Fruit fly (Drosophila melanogaster) whole organism, embryonic: ENCODE results near the gene CG43755.

Experiments used
- Antp ChIP-seq: fragments of 200-800 bp; sonication (Bioruptor generic); optimal IDR thresholded peaks from 3 replicates; lab custom pipeline; 2016; ENCODE audit warnings: missing biosample characterization, missing genetic modification characterization
- B-H2 ChIP-seq: fragments of 200-800 bp; sonication (Bioruptor generic); optimal IDR thresholded peaks from 2 replicates; lab custom pipeline; 2018; ENCODE audit warnings: missing biosample characterization, mild to moderate bottlenecking, missing genetic modification characterization
- Bdp1 ChIP-seq: fragments of 200-800 bp; sonication (Bioruptor generic); optimal IDR thresholded peaks from 3 replicates; lab custom pipeline; 2016; ENCODE audit warnings: missing biosample characterization, missing genetic modification characterization
- CG10462 ChIP-seq: fragments of 200-800 bp; sonication (Bioruptor generic); optimal IDR thresholded peaks from 2 replicates; lab custom pipeline; 2016; ENCODE audit warnings: missing biosample characterization, missing genetic modification characterization
- CG12744 ChIP-seq: fragments of 200-800 bp; sonication (Bioruptor generic); optimal IDR thresholded peaks from 2 replicates; lab custom pipeline; 2016; ENCODE audit warnings: missing biosample characterization, missing genetic modification characterization
- CG16779 ChIP-seq: fragments of 200-800 bp; sonication (Bioruptor generic); IDR thresholded peaks from 2 replicates; pipeline ENCODE4 v1.3.6; 2022; ENCODE audit warnings: missing biosample characterization, missing genetic modification characterization
- CG2199 ChIP-seq: fragments of 200-800 bp; sonication (Bioruptor generic); IDR thresholded peaks from 3 replicates; pipeline ENCODE4 v1.3.6; 2022; ENCODE audit warnings: missing biosample characterization, missing genetic modification characterization
- CG2202 ChIP-seq: fragments of 200-800 bp; sonication (Bioruptor generic); optimal IDR thresholded peaks from 2 replicates; lab custom pipeline; 2018; ENCODE audit warnings: missing biosample characterization, mild to moderate bottlenecking, missing genetic modification characterization
- CG2875 ChIP-seq: fragments of 200-800 bp; sonication (Bioruptor generic); optimal IDR thresholded peaks from 2 replicates; lab custom pipeline; 2017; ENCODE audit warnings: missing biosample characterization, mild to moderate bottlenecking, missing genetic modification characterization, missing genetic modification reagents
- CG3065 ChIP-seq: fragments of 200-800 bp; sonication (Bioruptor generic); optimal IDR thresholded peaks from 2 replicates; lab custom pipeline; 2016; ENCODE audit warnings: missing biosample characterization, missing genetic modification characterization
- CG34422 ChIP-seq: fragments of 200-800 bp; sonication (Bioruptor generic); IDR thresholded peaks from 3 replicates; pipeline ENCODE4 v1.3.6; 2022; ENCODE audit warnings: missing biosample characterization, missing genetic modification characterization
- CG42726 ChIP-seq: fragments of 200-800 bp; sonication (Bioruptor generic); IDR thresholded peaks from 2 replicates; pipeline ENCODE4 v1.3.6; 2022; ENCODE audit warnings: missing biosample characterization, missing genetic modification characterization; ENCODE audit not compliant: partially characterized antibody
- CG7271 ChIP-seq: fragments of 200-800 bp; sonication (Bioruptor generic); optimal IDR thresholded peaks from 2 replicates; lab custom pipeline; 2018; ENCODE audit warnings: missing biosample characterization, mild to moderate bottlenecking, missing genetic modification characterization, moderate library complexity
- D ChIP-seq, 2 experiments: fragments of 200-800 bp in 1 of 2; fragments of >200 bp in 1 of 2; sonication (Bioruptor generic) in 1 of 2; optimal IDR thresholded peaks; 2 replicates in 1 of 2; 3 replicates in 1 of 2; lab custom pipeline; 2017; ENCODE audit warnings: mild to moderate bottlenecking in 1 of 2, missing biosample characterization in 1 of 2, missing genetic modification characterization in 1 of 2, missing genetic modification reagents in 1 of 2
- Deaf1 ChIP-seq: fragments of 200-800 bp; optimal IDR thresholded peaks from 3 replicates; lab custom pipeline; 2019; ENCODE audit warnings: missing biosample characterization, mild to moderate bottlenecking, missing genetic modification characterization, moderate library complexity
- Doc2 ChIP-seq: fragments of 200-800 bp; sonication (Bioruptor generic); IDR thresholded peaks from 2 replicates; pipeline ENCODE4 v1.3.6; 2022; ENCODE audit warnings: missing biosample characterization, missing genetic modification characterization
- Dp ChIP-seq: fragments of 200-800 bp; sonication (Bioruptor generic); optimal IDR thresholded peaks from 2 replicates; lab custom pipeline; 2018; ENCODE audit warnings: missing biosample characterization, mild to moderate bottlenecking, missing genetic modification characterization, moderate library complexity
- HLHmδ ChIP-seq: fragments of 200-800 bp; sonication (Bioruptor generic); optimal IDR thresholded peaks from 2 replicates; lab custom pipeline; 2018; ENCODE audit warnings: missing biosample characterization, mild to moderate bottlenecking, missing genetic modification characterization, moderate library complexity
- Hsf ChIP-seq: fragments of 200-800 bp; sonication (Bioruptor generic); optimal IDR thresholded peaks from 3 replicates; lab custom pipeline; 2016; ENCODE audit warnings: missing biosample characterization, missing genetic modification characterization
- Myb ChIP-seq: fragments of 200-800 bp; sonication (Bioruptor generic); optimal IDR thresholded peaks from 2 replicates; lab custom pipeline; 2016; ENCODE audit warnings: missing biosample characterization, missing genetic modification characterization
- Sin3A ChIP-seq: fragments of >200 bp; optimal IDR thresholded peaks from 2 replicates; lab custom pipeline; 2018
- Trl ChIP-seq, 3 experiments: fragments of >200 bp in 2 of 3; fragments of 200-800 bp in 1 of 3; sonication (Bioruptor generic) in 1 of 3; optimal IDR thresholded peaks; 2 replicates in 1 of 3; 3 replicates in 2 of 3; lab custom pipeline; 2016 to 2017; ENCODE audit warnings: missing biosample characterization in 1 of 3, missing genetic modification characterization in 1 of 3
- ara ChIP-seq: fragments of 200-800 bp; sonication (Bioruptor generic); IDR thresholded peaks from 2 replicates; pipeline ENCODE4 v1.3.6; 2022; ENCODE audit warnings: missing biosample characterization, missing genetic modification characterization
- ase ChIP-seq: fragments of 200-800 bp; sonication (Bioruptor generic); IDR thresholded peaks from 3 replicates; pipeline ENCODE4 v1.3.6; 2022; ENCODE audit warnings: missing biosample characterization, missing genetic modification characterization
- cad ChIP-seq: fragments of >200 bp; optimal IDR thresholded peaks from 2 replicates; lab custom pipeline; 2017; ENCODE audit warnings: missing biosample characterization, missing genetic modification characterization
- ci ChIP-seq: fragments of 200-800 bp; sonication (Bioruptor generic); IDR thresholded peaks from 3 replicates; pipeline ENCODE4 v1.3.6; 2022; ENCODE audit warnings: missing biosample characterization, missing genetic modification characterization
- dm ChIP-seq: fragments of 200-800 bp; sonication (Bioruptor generic); optimal IDR thresholded peaks from 3 replicates; lab custom pipeline; 2016; ENCODE audit warnings: missing biosample characterization, missing genetic modification characterization
- grau ChIP-seq: fragments of 200-800 bp; optimal IDR thresholded peaks from 3 replicates; lab custom pipeline; 2019; ENCODE audit warnings: missing biosample characterization, mild to moderate bottlenecking, missing genetic modification characterization, moderate library complexity
- jigr1 ChIP-seq: fragments of 200-800 bp; sonication (Bioruptor generic); IDR thresholded peaks from 3 replicates; pipeline ENCODE4 v1.3.6; 2022; ENCODE audit warnings: missing biosample characterization, missing genetic modification characterization
- lmd ChIP-seq: fragments of 200-800 bp; sonication (Bioruptor generic); IDR thresholded peaks from 2 replicates; pipeline ENCODE4 v1.3.6; 2022; ENCODE audit warnings: missing biosample characterization, missing genetic modification characterization
- lola ChIP-seq, 3 experiments: fragments of >200 bp in 2 of 3; fragments of 200-800 bp in 1 of 3; sonication (Bioruptor generic) in 1 of 3; optimal IDR thresholded peaks; 2 replicates each; lab custom pipeline; 2017 to 2019; ENCODE audit warnings: missing biosample characterization in 3 of 3, missing genetic modification characterization in 3 of 3, mild to moderate bottlenecking in 1 of 3, moderate library complexity in 1 of 3
- onecut ChIP-seq: fragments of 200-800 bp; sonication (Bioruptor generic); IDR thresholded peaks from 2 replicates; pipeline ENCODE4 v1.3.6; 2022; ENCODE audit warnings: missing biosample characterization, missing genetic modification characterization
- pum ChIP-seq: fragments of 200-800 bp; sonication (Bioruptor generic); optimal IDR thresholded peaks from 2 replicates; lab custom pipeline; 2016; ENCODE audit warnings: missing biosample characterization, missing genetic modification characterization
- scrt ChIP-seq: fragments of 200-800 bp; sonication (Bioruptor generic); optimal IDR thresholded peaks from 2 replicates; lab custom pipeline; 2018; ENCODE audit warnings: missing biosample characterization, mild to moderate bottlenecking, missing genetic modification characterization, moderate library complexity
- seq ChIP-seq: fragments of 200-800 bp; sonication (Bioruptor generic); IDR thresholded peaks from 2 replicates; pipeline ENCODE4 v1.3.6; 2022; ENCODE audit warnings: missing biosample characterization, missing genetic modification characterization
- sim ChIP-seq: fragments of 200-800 bp; sonication (Bioruptor generic); IDR thresholded peaks from 2 replicates; pipeline ENCODE4 v1.3.6; 2022; ENCODE audit warnings: missing biosample characterization, missing genetic modification characterization
- sisA ChIP-seq: fragments of 200-800 bp; sonication (Bioruptor generic); IDR thresholded peaks from 2 replicates; pipeline ENCODE4 v1.3.6; 2022; ENCODE audit warnings: missing biosample characterization, missing genetic modification characterization
- slbo ChIP-seq: fragments of 200-800 bp; sonication (Bioruptor generic); IDR thresholded peaks from 2 replicates; pipeline ENCODE4 v1.3.6; 2022; ENCODE audit warnings: missing biosample characterization, missing genetic modification characterization
- slp2 ChIP-seq: fragments of 200-800 bp; sonication (Bioruptor generic); optimal IDR thresholded peaks from 2 replicates; lab custom pipeline; 2016; ENCODE audit warnings: missing biosample characterization, missing genetic modification characterization
- sr ChIP-seq: fragments of 200-800 bp; sonication (Bioruptor generic); IDR thresholded peaks from 3 replicates; pipeline ENCODE4 v1.3.6; 2022; ENCODE audit warnings: missing biosample characterization, missing genetic modification characterization
- stc ChIP-seq: fragments of 200-800 bp; sonication (Bioruptor generic); IDR thresholded peaks from 2 replicates; pipeline ENCODE4 v1.3.6; 2022; ENCODE audit warnings: missing biosample characterization, missing genetic modification characterization
- ttk ChIP-seq: fragments of 200-800 bp; sonication (Bioruptor generic); IDR thresholded peaks from 2 replicates; pipeline ENCODE4 v2.1.2; 2022; ENCODE audit warnings: missing biosample characterization, missing genetic modification characterization
- usp ChIP-seq: fragments of >200 bp; optimal IDR thresholded peaks from 2 replicates; lab custom pipeline; 2017; ENCODE audit warnings: missing biosample characterization, missing genetic modification characterization
- vvl ChIP-seq: fragments of 200-800 bp; sonication (Bioruptor generic); IDR thresholded peaks from 2 replicates; pipeline ENCODE4 v1.3.6; 2022; ENCODE audit warnings: missing biosample characterization, missing genetic modification characterization
- z ChIP-seq: fragments of 200-800 bp; sonication (Bioruptor generic); IDR thresholded peaks from 3 replicates; pipeline ENCODE4 v1.3.6; 2022; ENCODE audit warnings: missing biosample characterization, missing genetic modification characterization
- zen2 ChIP-seq: fragments of 200-800 bp; sonication (Bioruptor generic); IDR thresholded peaks from 3 replicates; pipeline ENCODE4 v1.3.6; 2022; ENCODE audit warnings: missing biosample characterization, missing genetic modification characterization; ENCODE audit not compliant: partially characterized antibody

Gene CG43755

dm6 chr2L:297480-298284, 31.9 kb downstream of the CG43755 start, which contains the start of gene Pi3K21B (continued):
- TF ChIP-seq sim (GFP tag; lab: Robert Waterston, UW) (no peak), Trl (optimal IDR thresholded peaks at IDR 0.05; lab: Kevin White, UChicago) (no peak), Trl (GFP tag; optimal IDR thresholded peaks at IDR 0.05; lab: Kevin White, UChicago) (peak; percentile 96), Sin3A (lab: Kevin White, UChicago) (peak; percentile 77), zen2 (GFP tag; lab: Robert Waterston, UW) (no peak), ase (GFP tag; lab: Robert Waterston, UW) (peak; percentile 76), Bdp1 (peak; percentile 86), vvl (peak; percentile 91), lola (GFP tag; optimal IDR thresholded peaks at IDR 0.05; lab: Kevin White, UChicago) (peak in 1 of 3 experiments; percentile 90), CG2199 (no peak), CG42726 (GFP tag; lab: Robert Waterston, UW) (0 out of 2 replicates have a peak, but pooled peaks have one; percentile 39), scrt (GFP tag; lab: Kevin White, UChicago) (peak; percentile 70), CG16779 (peak; percentile 82), HLHmδ (GFP tag; lab: Kevin White, UChicago) (peak; percentile 90), ttk (GFP tag; lab: Robert Waterston, UW) (peak; percentile 84), Deaf1 (tag; lab: Kevin White, UChicago) (peak; percentile 28), Doc2 (GFP tag; lab: Robert Waterston, UW) (no peak), seq (GFP tag; lab: Robert Waterston, UW) (peak; percentile 70), ci (GFP tag; lab: Robert Waterston, UW) (peak; percentile 91)

- TF ChIP-seq cad (GFP tag; lab: Kevin White, UChicago), result no peak
- peak; percentile 14 for TF ChIP-seq grau (tag; lab: Kevin White, UChicago)
- TF ChIP-seq CG12744 (GFP tag; lab: Kevin White, UChicago), result no peak
- TF ChIP-seq ara (GFP tag; lab: Robert Waterston, UW), result no peak
- TF ChIP-seq CG7271, result no peak
- no peak for TF ChIP-seq usp
- TF ChIP-seq B-H2 (GFP tag; lab: Kevin White, UChicago), result peak; percentile 80
- no peak for TF ChIP-seq pum (GFP tag; lab: Kevin White, UChicago)
- TF ChIP-seq dm (GFP tag; lab: Kevin White, UChicago), result peak; percentile 8
- TF ChIP-seq D (optimal IDR thresholded peaks at IDR 0.05; lab: Kevin White, UChicago), result no peak
- TF ChIP-seq D (GFP tag; optimal IDR thresholded peaks at IDR 0.05; lab: Kevin White, UChicago), result no peak
- TF ChIP-seq Dp, result peak; percentile 34
- peak; percentile 6 for TF ChIP-seq Myb (GFP tag; lab: Kevin White, UChicago)
- peak; percentile 69; the same call in 1 of the 3 replicates for TF ChIP-seq jigr1 (GFP tag; lab: Robert Waterston, UW)
- TF ChIP-seq CG2202, result no peak
- peak; percentile 38 for TF ChIP-seq Sin3A (lab: Kevin White, UChicago)
- peak; percentile 26 for TF ChIP-seq Antp
- TF ChIP-seq sim (GFP tag; lab: Robert Waterston, UW), result no peak
- no peak; the same call in 1 of the 2 replicates for TF ChIP-seq lmd (GFP tag; lab: Robert Waterston, UW)
- TF ChIP-seq slp2 (GFP tag; lab: Kevin White, UChicago), result no peak
- no peak for TF ChIP-seq CG2875 (GFP tag; lab: Kevin White, UChicago)
- peak; percentile 64; the same call in 1 of the 2 replicates for TF ChIP-seq slbo (GFP tag; lab: Robert Waterston, UW)
- TF ChIP-seq stc (GFP tag; lab: Robert Waterston, UW), result no peak
- no peak for TF ChIP-seq z (GFP tag; lab: Robert Waterston, UW)
- TF ChIP-seq sisA, result no peak
- TF ChIP-seq CG34422 (GFP tag; lab: Robert Waterston, UW), result peak; percentile 68; the same call in 2 of the 3 replicates
- no peak for TF ChIP-seq sr (GFP tag; lab: Robert Waterston, UW)
- peak; percentile 51 for TF ChIP-seq Hsf (GFP tag; lab: Kevin White, UChicago)
- TF ChIP-seq CG10462, result no peak
- TF ChIP-seq scrt (GFP tag; lab: Kevin White, UChicago), result no peak
- no peak for TF ChIP-seq onecut
- no peak for TF ChIP-seq CG3065 (GFP tag; lab: Kevin White, UChicago)
Observed at dm6 chr2L:294452-295362, 34.9 kb downstream of the CG43755 start, which contains the start of the genes U2af38 and Stip1. Gene U2af38, minus strand, starts transcription at chr2L:294681. Gene Stip1, plus strand, starts transcription at chr2L:295122.
